Worm (Caenorhabditis elegans) whole organism, midembryonic: ENCODE results near the gene cest-24.

Source experiments
- T22C8.4 ChIP-seq: fragments of 200-800 bp; sonication (Bioruptor generic); IDR thresholded peaks from 2 replicates; pipeline ENCODE4 v1.3.6; 2022; ENCODE audit warnings: missing genetic modification characterization, missing compliant biosample characterization
- flt-1 ChIP-seq: fragments of 200-800 bp; sonication (Bioruptor generic); IDR thresholded peaks from 2 replicates; pipeline ENCODE4 v1.3.6; 2022; ENCODE audit warnings: missing genetic modification characterization, missing compliant biosample characterization
- klf-2 ChIP-seq: fragments of 200-800 bp; sonication (Bioruptor generic); conservative IDR thresholded peaks from 2 replicates; pipeline ENCODE4 v1.3.6; 2022; ENCODE audit warnings: missing genetic modification reagents, missing genetic modification characterization, missing compliant biosample characterization
- ref-1 ChIP-seq: fragments of 200-800 bp; sonication (Bioruptor generic); conservative IDR thresholded peaks from 2 replicates; pipeline ENCODE4 v1.3.6; 2022; ENCODE audit warnings: missing genetic modification reagents, missing genetic modification characterization, missing compliant biosample characterization
- tab-1 ChIP-seq: fragments of 200-800 bp; sonication (Bioruptor generic); IDR thresholded peaks from 2 replicates; pipeline ENCODE4 v1.3.6; 2022; ENCODE audit warnings: missing genetic modification characterization, missing compliant biosample characterization
- ztf-23 ChIP-seq: fragments of 200-800 bp; sonication (Bioruptor generic); IDR thresholded peaks from 2 replicates; pipeline ENCODE4 v1.3.6; 2022; ENCODE audit warnings: missing genetic modification reagents, missing genetic modification characterization, missing compliant biosample characterization
- ztf-29 ChIP-seq: fragments of 200-800 bp; sonication (Bioruptor generic); IDR thresholded peaks from 2 replicates; pipeline ENCODE4 v1.3.6; 2022; ENCODE audit warnings: missing genetic modification reagents, missing genetic modification characterization, missing compliant biosample characterization

DNA sequence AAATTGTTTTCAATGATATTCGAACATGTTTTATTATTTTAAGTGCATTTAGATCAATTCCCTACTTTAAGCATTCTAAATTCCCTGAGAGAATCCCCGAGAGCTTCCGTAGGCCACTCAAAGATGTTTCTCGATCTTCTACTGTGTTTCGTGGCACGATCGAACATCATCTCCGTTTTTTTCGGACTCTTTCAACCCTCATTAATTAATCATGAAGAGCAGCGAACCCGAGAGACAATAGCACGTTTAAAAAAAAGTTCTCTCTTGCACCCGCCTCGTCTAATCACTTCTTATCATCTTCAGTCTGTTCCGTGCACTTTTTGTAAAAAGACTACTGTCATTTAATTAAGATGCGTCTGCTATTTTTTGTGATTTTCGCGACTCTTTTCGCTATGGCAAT, 28.1 kb upstream of the cest-24 start, which contains the start of gene K12B6.11:
- no peak for TF ChIP-seq ztf-23
- no peak for TF ChIP-seq tab-1
- no peak for TF ChIP-seq flt-1
- no peak for TF ChIP-seq T22C8.4 (GFP tag; lab: Robert Waterston, UW)
- no peak for TF ChIP-seq ref-1 (GFP tag; lab: Robert Waterston, UW)
- TF ChIP-seq ztf-29 (GFP tag; lab: Robert Waterston, UW) = no peak
- TF ChIP-seq klf-2 (GFP tag; lab: Robert Waterston, UW) = no peak
